Comparison of ENCODE assay signal across 1 fruit fly cellular context in genomic region chrX:756856-757255, dm6.
TF ChIP-seq lines count a peak whose summit lies in the region.

No protein-coding gene starts in this region.

TF ChIP-seq in whole organism, embryonic, 481 proteins besides CTCF, POLR2A, EP300 and RAD21 (continued from another document):
- TF ChIP-seq vvl (GFP tag; IDR thresholded peaks at IDR 0.05; lab: Robert Waterston, UW) (0 out of 2 replicates have a peak, but pooled peaks have one; percentile 11), HLH3B (GFP tag; IDR thresholded peaks at IDR 0.05; lab: Robert Waterston, UW) (no peak), mirr (GFP tag; optimal IDR thresholded peaks at IDR 0.05; lab: Kevin White, UChicago) (peak; percentile 34), CG18599 (GFP tag; optimal IDR thresholded peaks at IDR 0.05; lab: Kevin White, UChicago) (peak; percentile 14), HLH4C (GFP tag; IDR thresholded peaks at IDR 0.05; lab: Robert Waterston, UW; ENCODE audit: partially characterized antibody) (no peak), ham (GFP tag; IDR thresholded peaks at IDR 0.05; lab: Robert Waterston, UW) (no peak), BEAF-32 (GFP tag; optimal IDR thresholded peaks at IDR 0.05; lab: Kevin White, UChicago) (no peak), Ravus (GFP tag; IDR thresholded peaks at IDR 0.05; lab: Robert Waterston, UW) (no peak), Hey (tag; optimal IDR thresholded peaks at IDR 0.05; lab: Kevin White, UChicago) (peak; percentile 17), pros (GFP tag; optimal IDR thresholded peaks at IDR 0.05; lab: Kevin White, UChicago) (peak; percentile 18), CG1233 (GFP tag; optimal IDR thresholded peaks at IDR 0.05; lab: Kevin White, UChicago) (no peak)
